Worm (Caenorhabditis elegans) whole organism, L4 larva: ENCODE measurements around the gene ZK856.6.

ENCODE experiments used
- ZK337.2 ChIP-seq: fragments of 200-800 bp; sonication (Bioruptor generic); IDR thresholded peaks from 2 replicates; pipeline ENCODE4 v1.3.6; 2022; ENCODE audit warnings: missing genetic modification reagents, missing genetic modification characterization, missing compliant biosample characterization
- aly-2 ChIP-seq: sonication (generic microtip); optimal IDR thresholded peaks from 2 replicates; lab custom pipeline; 2018; ENCODE audit warnings: missing biosample characterization, missing genetic modification characterization
- ama-1 ChIP-seq: fragments of 150-350 bp; optimal IDR thresholded peaks from 2 replicates; lab custom pipeline; 2014; ENCODE audit warnings: inconsistent platforms, mixed read lengths
- daf-8 ChIP-seq: fragments of 200-800 bp; sonication (Bioruptor generic); IDR thresholded peaks from 2 replicates; pipeline ENCODE4 v1.3.6; 2022; ENCODE audit warnings: missing genetic modification characterization, missing compliant biosample characterization
- dve-1 ChIP-seq: sonication (generic microtip); optimal IDR thresholded peaks from 2 replicates; lab custom pipeline; 2017; ENCODE audit warnings: antibody characterized with exemption, mild to moderate bottlenecking, missing genetic modification characterization, missing compliant biosample characterization; ENCODE audit not compliant: insufficient read depth
- jun-1 ChIP-seq: fragments of 150-350 bp; optimal IDR thresholded peaks from 2 replicates; lab custom pipeline; 2014; ENCODE audit warnings: missing biosample characterization, missing genetic modification reagents, missing genetic modification characterization
- mdl-1 ChIP-seq, 2 experiments: fragments of 150-350 bp in 1 of 2; sonication (generic microtip) in 1 of 2; optimal IDR thresholded peaks; 2 replicates each; lab custom pipeline; 2014 to 2017; ENCODE audit warnings: missing biosample characterization in 2 of 2, missing genetic modification characterization in 2 of 2
- mep-1 ChIP-seq: fragments of 150-350 bp; sonication (generic microtip); optimal IDR thresholded peaks from 3 replicates; lab custom pipeline; 2014; ENCODE audit warnings: missing biosample characterization, missing genetic modification characterization
- nhr-77 ChIP-seq: fragments of 150-350 bp; optimal IDR thresholded peaks from 2 replicates; lab custom pipeline; 2014; ENCODE audit warnings: missing biosample characterization, missing genetic modification characterization
- pqm-1 ChIP-seq: sonication (generic microtip); optimal IDR thresholded peaks from 2 replicates; lab custom pipeline; 2017; ENCODE audit warnings: missing biosample characterization, missing genetic modification characterization
- set-16 ChIP-seq: fragments of 200-800 bp; sonication (Bioruptor generic); IDR thresholded peaks from 2 replicates; pipeline ENCODE4 v1.3.6; 2022; ENCODE audit warnings: missing genetic modification reagents, missing genetic modification characterization, missing compliant biosample characterization
- snpc-4 ChIP-seq: fragments of 150-350 bp; optimal IDR thresholded peaks from 2 replicates; lab custom pipeline; 2014; ENCODE audit warnings: missing biosample characterization, missing genetic modification characterization
- ztf-11 ChIP-seq: fragments of 150-350 bp; optimal IDR thresholded peaks from 2 replicates; lab custom pipeline; 2014; ENCODE audit warnings: missing biosample characterization, missing genetic modification characterization
- ztf-7 ChIP-seq: fragments of 150-350 bp; optimal IDR thresholded peaks from 2 replicates; lab custom pipeline; 2014; ENCODE audit warnings: missing biosample characterization, missing genetic modification characterization

ce11 chrV:10201913-10202312 lies 3.4 kb downstream of the ZK856.6 start, which contains the start of gene ZK856.7:
- TF ChIP-seq pqm-1 (no peak), ztf-7 (tag; lab: Kevin White, UChicago) (no peak), ztf-11 (no peak), aly-2 (tag; lab: Kevin White, UChicago) (no peak), daf-8 (GFP tag; lab: Robert Waterston, UW) (no peak), set-16 (GFP tag; lab: Robert Waterston, UW) (no peak), mdl-1 (tag; optimal IDR thresholded peaks at IDR 0.05; lab: Kevin White, UChicago) (peak in 1 of 2 experiments; percentile 18), ZK337.2 (GFP tag; lab: Robert Waterston, UW) (no peak), nhr-77 (tag; lab: Kevin White, UChicago) (no peak), ama-1 (no peak), mep-1 (tag; lab: Kevin White, UChicago) (no peak), snpc-4 (tag; lab: Kevin White, UChicago) (no peak), jun-1 (tag; lab: Kevin White, UChicago) (no peak), dve-1 (tag; lab: Kevin White, UChicago) (peak; percentile 51)
